Fruit fly (Drosophila melanogaster): ENCODE data around the gene RpL14.

DNA sequence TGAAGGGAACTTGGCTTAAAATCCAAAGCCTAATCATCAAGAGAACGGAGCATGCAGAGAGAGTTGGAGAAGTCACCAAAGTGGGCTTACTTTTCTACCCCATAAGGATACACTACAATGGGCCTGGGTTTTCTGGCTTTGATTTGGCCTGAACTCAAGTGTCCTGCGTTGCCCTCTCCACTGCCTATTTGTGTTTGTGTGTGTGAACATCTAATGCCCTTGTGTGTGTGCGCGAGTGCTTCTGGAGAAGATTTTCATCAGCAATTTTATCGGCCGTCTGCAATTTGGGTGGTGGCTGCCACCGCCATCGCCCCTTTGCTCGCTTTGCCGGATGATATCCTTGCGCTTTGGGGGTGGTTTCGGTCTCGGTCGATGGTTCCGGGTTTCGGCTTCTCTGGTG is 40.2 kb upstream of the RpL14 start:
- TF ChIP-seq dsf (GFP tag; optimal IDR thresholded peaks at IDR 0.05; ENCODE audit: borderline replicate concordance), result no peak
- no peak for TF ChIP-seq br (GFP tag; optimal IDR thresholded peaks at IDR 0.05)
- TF ChIP-seq h (GFP tag; optimal IDR thresholded peaks at IDR 0.05), result no peak
- no peak for TF ChIP-seq Dif (GFP tag; optimal IDR thresholded peaks at IDR 0.05; ENCODE audit: partially characterized antibody)
- no peak for TF ChIP-seq Hr78 (GFP tag; optimal IDR thresholded peaks at IDR 0.05)
- TF ChIP-seq Hr83 (GFP tag; optimal IDR thresholded peaks at IDR 0.05; ENCODE audit: poor library complexity, severe bottlenecking), result no peak
- TF ChIP-seq tai (GFP tag; optimal IDR thresholded peaks at IDR 0.05), result no peak
- no peak for TF ChIP-seq lola (GFP tag; optimal IDR thresholded peaks at IDR 0.05)
- TF ChIP-seq Abd-B (GFP tag; optimal IDR thresholded peaks at IDR 0.05), result no peak
- no peak for TF ChIP-seq Mio (GFP tag; optimal IDR thresholded peaks at IDR 0.05)
- TF ChIP-seq Myc (optimal IDR thresholded peaks at IDR 0.05), result no peak

All from whole organism, wandering third instar larva.